Fruit fly (Drosophila melanogaster): ENCODE data around the gene CG8086.

Gene CG8086

dm6 chr2L:8279400-8280065 lies 22.2 kb upstream of the CG8086 start (continued):
- no peak for TF ChIP-seq jigr1 (GFP tag; IDR thresholded peaks at IDR 0.05)
- TF ChIP-seq cato (GFP tag; optimal IDR thresholded peaks at IDR 0.05; ENCODE audit: borderline replicate concordance), result peak; percentile 10
- no peak for TF ChIP-seq lov (optimal IDR thresholded peaks at IDR 0.05)
- peak; percentile 71; the same call in 1 of the 3 replicates for TF ChIP-seq lov (GFP tag; IDR thresholded peaks at IDR 0.05)
- peak; percentile 32 for TF ChIP-seq Vsx1 (GFP tag; optimal IDR thresholded peaks at IDR 0.05)
- peak; percentile 4 for TF ChIP-seq BtbVII (GFP tag; optimal IDR thresholded peaks at IDR 0.05)
- peak; percentile 55; the same call in 1 of the 2 replicates for TF ChIP-seq CG4730 (GFP tag; IDR thresholded peaks at IDR 0.05)
- peak; percentile 74 for TF ChIP-seq D19A (tag; optimal IDR thresholded peaks at IDR 0.05)
- TF ChIP-seq CG1233 (GFP tag; optimal IDR thresholded peaks at IDR 0.05), result peak; percentile 57
- no peak for TF ChIP-seq CG14667 (GFP tag; IDR thresholded peaks at IDR 0.05)
- TF ChIP-seq Ets97D (GFP tag; optimal IDR thresholded peaks at IDR 0.05), result peak; percentile 27
- no peak for TF ChIP-seq CG2889 (GFP tag; IDR thresholded peaks at IDR 0.05)
- no peak for TF ChIP-seq CG11247 (GFP tag; IDR thresholded peaks at IDR 0.05)
- peak in 1 of 3 experiments; percentile 67 for TF ChIP-seq Stat92E (GFP tag; optimal IDR thresholded peaks at IDR 0.05)
- peak; percentile 29 for TF ChIP-seq Usf (GFP tag; optimal IDR thresholded peaks at IDR 0.05)
- no peak for TF ChIP-seq CG12769 (tag; optimal IDR thresholded peaks at IDR 0.05)
- TF ChIP-seq CG8765 (GFP tag; IDR thresholded peaks at IDR 0.05), result peak; percentile 69; the same call in 1 of the 2 replicates
- peak; percentile 47 for TF ChIP-seq Lhr (GFP tag; optimal IDR thresholded peaks at IDR 0.05)
- TF ChIP-seq CG8478 (optimal IDR thresholded peaks at IDR 0.05), result no peak
- TF ChIP-seq Atf3 (GFP tag; optimal IDR thresholded peaks at IDR 0.05), result peak; percentile 56
- peak; percentile 64 for TF ChIP-seq CG8290 (GFP tag; optimal IDR thresholded peaks at IDR 0.05)
- no peak for TF ChIP-seq CG8290 (tag; optimal IDR thresholded peaks at IDR 0.05)
- TF ChIP-seq gsb-n (tag; optimal IDR thresholded peaks at IDR 0.05), result peak; percentile 81
- TF ChIP-seq Xrp1 (GFP tag; IDR thresholded peaks at IDR 0.05), result peak; percentile 89
- peak; percentile 49 for TF ChIP-seq pnt (GFP tag; optimal IDR thresholded peaks at IDR 0.05)
- peak; percentile 69 for TF ChIP-seq fd96Cb (tag; optimal IDR thresholded peaks at IDR 0.05)
- TF ChIP-seq CG11093 (GFP tag; IDR thresholded peaks at IDR 0.05), result no peak
- TF ChIP-seq tup (GFP tag; optimal IDR thresholded peaks at IDR 0.05), result peak; percentile 41
- TF ChIP-seq D (optimal IDR thresholded peaks at IDR 0.05), result no peak
- peak; percentile 73 for TF ChIP-seq D (GFP tag; optimal IDR thresholded peaks at IDR 0.05)
- TF ChIP-seq CG12236 (GFP tag; optimal IDR thresholded peaks at IDR 0.05), result peak; percentile 15
- peak; percentile 42; the same call in 1 of the 2 replicates for TF ChIP-seq peb (GFP tag; IDR thresholded peaks at IDR 0.05)
- no peak for TF ChIP-seq luna (GFP tag; optimal IDR thresholded peaks at IDR 0.05)
- TF ChIP-seq MTF-1 (GFP tag; optimal IDR thresholded peaks at IDR 0.05; ENCODE audit: borderline replicate concordance), result peak; percentile 48
- TF ChIP-seq Dad (GFP tag; optimal IDR thresholded peaks at IDR 0.05), result peak; percentile 52
- TF ChIP-seq jumu (GFP tag; optimal IDR thresholded peaks at IDR 0.05), result peak; percentile 54
- TF ChIP-seq Taf1 (GFP tag; IDR thresholded peaks at IDR 0.05), result no peak
- no peak for TF ChIP-seq wdn (GFP tag; IDR thresholded peaks at IDR 0.05)
- TF ChIP-seq tin (GFP tag; optimal IDR thresholded peaks at IDR 0.05), result peak; percentile 67
- TF ChIP-seq Hr78 (GFP tag; optimal IDR thresholded peaks at IDR 0.05), result peak in 1 of 2 experiments; percentile 0
- TF ChIP-seq zen (tag; optimal IDR thresholded peaks at IDR 0.05), result peak; percentile 71
- TF ChIP-seq Side (GFP tag; optimal IDR thresholded peaks at IDR 0.05), result peak; percentile 35
- TF ChIP-seq lilli (GFP tag; optimal IDR thresholded peaks at IDR 0.05), result peak; percentile 54
- peak; percentile 52 for TF ChIP-seq CG1529 (GFP tag; optimal IDR thresholded peaks at IDR 0.05)
- TF ChIP-seq Mes4 (GFP tag; optimal IDR thresholded peaks at IDR 0.05), result peak; percentile 69
- TF ChIP-seq mam (GFP tag; optimal IDR thresholded peaks at IDR 0.05), result peak; percentile 5
- TF ChIP-seq dysf (GFP tag; IDR thresholded peaks at IDR 0.05), result peak; percentile 33; the same call in 1 of the 3 replicates
- peak; percentile 94 for TF ChIP-seq corto (GFP tag; optimal IDR thresholded peaks at IDR 0.05)
- peak; percentile 45 for TF ChIP-seq fd64A (GFP tag; optimal IDR thresholded peaks at IDR 0.05)
- peak; percentile 36 for TF ChIP-seq slbo (GFP tag; IDR thresholded peaks at IDR 0.05)
- TF ChIP-seq HLHmδ (GFP tag; optimal IDR thresholded peaks at IDR 0.05), result no peak

Measured in whole organism, embryonic.